Worm (Caenorhabditis elegans) whole organism, L3 larva: ENCODE measurements around the gene F18E2.15.

Source experiments
- mdl-1 ChIP-seq: fragments of 150-350 bp; optimal IDR thresholded peaks from 2 replicates; lab custom pipeline; 2014; ENCODE audit warnings: missing biosample characterization, missing genetic modification characterization
- nhr-25 ChIP-seq: sonication (generic microtip); optimal IDR thresholded peaks from 2 replicates; lab custom pipeline; 2017; ENCODE audit warnings: missing biosample characterization, missing genetic modification characterization
- nhr-76 ChIP-seq: fragments of 150-350 bp; sonication (generic microtip); optimal IDR thresholded peaks from 5 replicates; lab custom pipeline; 2014; ENCODE audit warnings: missing biosample characterization, missing genetic modification characterization
- nhr-77 ChIP-seq: fragments of 150-350 bp; optimal IDR thresholded peaks from 2 replicates; lab custom pipeline; 2014; ENCODE audit warnings: missing biosample characterization, missing genetic modification characterization
- zag-1 ChIP-seq: fragments of 150-350 bp; optimal IDR thresholded peaks from 2 replicates; lab custom pipeline; 2014; ENCODE audit warnings: missing biosample characterization, missing genetic modification characterization

DNA sequence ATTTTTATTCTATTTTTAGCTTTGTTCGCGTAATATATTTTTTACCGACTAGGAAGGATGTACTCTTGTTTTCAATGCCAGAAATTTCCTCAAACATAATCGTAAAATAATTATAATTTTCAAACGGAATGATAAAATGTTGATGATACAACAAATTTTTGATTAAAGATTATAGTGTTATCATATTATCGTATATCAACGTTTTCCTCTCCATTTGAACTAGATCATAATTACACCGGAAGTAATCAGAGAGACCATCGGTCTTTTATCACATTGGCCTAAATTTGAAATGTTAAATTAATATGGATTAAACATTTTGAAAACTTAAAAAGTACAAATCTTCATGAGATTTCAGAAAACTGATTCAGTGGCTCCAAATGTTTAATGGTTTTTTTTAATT, 28.1 kb downstream of the F18E2.15 start:
- TF ChIP-seq nhr-25 = no peak
- TF ChIP-seq nhr-76 (tag; lab: Kevin White, UChicago) = no peak
- no peak for TF ChIP-seq nhr-77 (tag; lab: Kevin White, UChicago)
- no peak for TF ChIP-seq mdl-1 (tag; lab: Kevin White, UChicago)
- no peak for TF ChIP-seq zag-1 (tag; lab: Kevin White, UChicago)
